Worm (Caenorhabditis elegans): ENCODE data around the gene C03A3.9.

The C03A3.9 gene

DNA sequence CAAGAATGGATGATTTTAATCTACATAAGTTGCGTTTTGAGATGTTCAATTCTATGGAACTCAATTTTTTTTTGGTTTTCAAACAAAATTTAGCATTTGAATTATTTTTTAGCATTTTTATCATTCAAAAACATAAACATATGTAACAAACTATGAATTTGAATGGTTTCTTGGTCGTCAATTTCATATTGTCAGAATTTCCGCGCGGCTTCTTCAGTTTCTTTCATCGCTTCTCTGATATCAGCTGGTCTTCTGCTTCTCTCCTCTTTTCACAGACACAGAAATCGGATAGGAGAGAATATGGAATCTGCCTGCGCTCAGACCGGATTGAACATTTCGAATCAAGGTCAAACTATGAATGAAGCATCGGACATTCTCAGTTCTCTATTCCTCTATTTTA lies at the start of gene C03A3.9:
TSS of gene C03A3.9 (plus strand) at position 301 of the 400 bp plus-strand sequence.
- TF ChIP-seq zag-1 (tag; optimal IDR thresholded peaks at IDR 0.05) = no peak
- TF ChIP-seq nhr-76 (tag; optimal IDR thresholded peaks at IDR 0.05) = no peak
- TF ChIP-seq ceh-28 (tag; optimal IDR thresholded peaks at IDR 0.05) = no peak
- TF ChIP-seq egl-5 (tag; optimal IDR thresholded peaks at IDR 0.05) = no peak
- no peak for TF ChIP-seq nhr-12 (tag; optimal IDR thresholded peaks at IDR 0.05)
- no peak for TF ChIP-seq pha-4 (tag; optimal IDR thresholded peaks at IDR 0.05)
- TF ChIP-seq ztf-4 (tag; optimal IDR thresholded peaks at IDR 0.05) = no peak
- TF ChIP-seq nhr-25 (tag; optimal IDR thresholded peaks at IDR 0.05) = peak; percentile 21

DNA sequence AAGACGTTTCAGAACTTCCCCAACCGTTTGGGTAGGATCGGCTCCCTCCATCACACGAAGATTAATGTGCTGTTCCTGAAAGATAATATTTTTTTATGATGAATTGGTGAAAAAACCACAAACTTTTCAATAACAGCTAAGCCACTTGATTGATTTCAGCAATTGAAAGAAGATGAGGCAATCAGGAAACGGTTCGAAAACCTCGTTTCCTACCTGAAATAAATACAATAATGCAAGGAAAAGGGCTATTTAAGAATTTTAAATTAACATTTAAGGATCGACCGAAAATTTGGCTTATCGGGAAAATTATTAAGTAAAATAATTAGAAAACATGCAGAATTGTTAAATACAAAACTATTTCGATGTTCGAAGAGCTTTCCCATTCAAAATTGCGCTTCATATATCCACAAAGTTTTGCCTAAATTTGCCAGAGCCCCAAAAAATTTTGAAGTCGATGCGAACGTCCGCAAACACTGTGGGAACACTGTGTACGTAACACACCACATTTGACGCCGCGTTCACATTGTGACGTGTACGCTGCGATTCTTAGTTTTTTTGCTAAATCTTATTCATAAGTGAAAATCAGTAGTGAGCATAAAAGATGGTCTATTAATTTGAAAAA lies 44.1 kb upstream of the C03A3.9 start, which contains the start of gene C34F6.9:
TSS of gene C34F6.9 (minus strand) at position 51 of the 622 bp plus-strand sequence.
- TF ChIP-seq hmg-11 (tag; optimal IDR thresholded peaks at IDR 0.05) (peak; percentile 31), egl-27 (tag; optimal IDR thresholded peaks at IDR 0.05) (no peak), sea-2 (GFP tag; optimal IDR thresholded peaks at IDR 0.05) (no peak)

DNA sequence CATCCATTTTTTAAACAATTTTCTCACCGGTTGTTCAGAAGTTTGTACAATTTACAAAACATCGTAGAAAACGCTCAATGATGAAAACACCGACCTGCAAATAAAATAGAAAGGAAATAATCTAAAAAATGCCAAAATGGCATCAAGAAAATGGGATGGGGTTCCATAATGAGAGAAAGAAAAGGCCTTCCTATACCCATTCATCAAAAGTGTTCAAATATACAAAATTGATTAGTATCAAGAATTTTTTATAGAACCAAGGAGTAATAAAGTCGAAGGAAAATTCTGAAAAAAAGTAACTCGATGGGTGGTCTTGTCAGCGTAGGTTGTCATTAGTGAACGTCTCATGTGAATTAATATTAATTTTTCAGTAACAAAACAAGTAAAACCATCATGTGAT lies 40.2 kb upstream of the C03A3.9 start, which contains the start of gene C34F6.12:
TSS of gene C34F6.12 (minus strand) at position 101 of the 400 bp plus-strand sequence.
- TF ChIP-seq nhr-11 (tag; optimal IDR thresholded peaks at IDR 0.05) (no peak), zag-1 (tag; optimal IDR thresholded peaks at IDR 0.05) (no peak), fkh-10 (GFP tag; optimal IDR thresholded peaks at IDR 0.05) (no peak), lsy-12 (tag; optimal IDR thresholded peaks at IDR 0.05) (no peak), lin-15B (tag; optimal IDR thresholded peaks at IDR 0.05) (no peak), elt-3 (tag; optimal IDR thresholded peaks at IDR 0.05) (no peak), aly-2 (tag; optimal IDR thresholded peaks at IDR 0.05) (no peak), ztf-4 (tag; optimal IDR thresholded peaks at IDR 0.05) (no peak), jun-1 (tag; optimal IDR thresholded peaks at IDR 0.05) (no peak), ceh-28 (tag; optimal IDR thresholded peaks at IDR 0.05) (no peak), egl-27 (tag; optimal IDR thresholded peaks at IDR 0.05) (no peak), nfya-1 (tag; optimal IDR thresholded peaks at IDR 0.05; ENCODE audit: insufficient read depth) (no peak), eor-1 (tag; optimal IDR thresholded peaks at IDR 0.05) (no peak), nhr-77 (tag; optimal IDR thresholded peaks at IDR 0.05) (no peak), ZK546.5 (tag; optimal IDR thresholded peaks at IDR 0.05) (no peak), pha-4 (tag; optimal IDR thresholded peaks at IDR 0.05) (no peak), egl-5 (tag; optimal IDR thresholded peaks at IDR 0.05) (no peak)

DNA sequence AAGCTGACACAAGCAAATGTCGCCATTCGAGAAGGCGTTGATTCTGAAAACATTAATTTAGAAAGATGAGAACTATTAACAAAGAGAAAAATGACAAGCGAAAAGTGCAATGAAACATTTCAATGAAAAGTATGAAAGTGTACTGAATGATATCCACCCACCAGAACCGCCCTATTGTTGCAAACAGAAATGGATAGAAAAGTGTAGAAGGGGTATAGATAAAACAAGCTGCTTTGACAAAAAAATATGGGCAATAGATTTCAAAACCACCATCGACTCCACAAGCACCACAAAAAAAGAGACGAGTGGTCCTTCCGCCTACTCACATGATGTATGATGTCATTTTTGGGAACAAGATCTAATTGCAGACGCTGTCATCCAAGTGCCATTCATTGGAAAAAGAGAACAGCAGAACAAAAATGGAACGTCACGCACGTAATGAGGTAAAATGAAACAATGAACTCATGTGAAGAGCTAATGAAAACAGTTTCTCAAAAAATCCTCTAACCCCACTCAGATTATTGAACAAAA lies 26.2 kb upstream of the C03A3.9 start, which contains the start of gene C34F6.10:
TSS of gene C34F6.10 (minus strand) at position 51 of the 531 bp plus-strand sequence.
- TF ChIP-seq unc-39 (tag; optimal IDR thresholded peaks at IDR 0.05) = no peak
- TF ChIP-seq lin-39 (tag; optimal IDR thresholded peaks at IDR 0.05) = peak; percentile 1
- peak; percentile 16 for TF ChIP-seq lsy-12 (tag; optimal IDR thresholded peaks at IDR 0.05)
- no peak for TF ChIP-seq egl-5 (tag; optimal IDR thresholded peaks at IDR 0.05)
- TF ChIP-seq ama-1 (optimal IDR thresholded peaks at IDR 0.05) = peak; percentile 5
- peak; percentile 5 for TF ChIP-seq nfya-1 (tag; optimal IDR thresholded peaks at IDR 0.05; ENCODE audit: insufficient read depth)

DNA sequence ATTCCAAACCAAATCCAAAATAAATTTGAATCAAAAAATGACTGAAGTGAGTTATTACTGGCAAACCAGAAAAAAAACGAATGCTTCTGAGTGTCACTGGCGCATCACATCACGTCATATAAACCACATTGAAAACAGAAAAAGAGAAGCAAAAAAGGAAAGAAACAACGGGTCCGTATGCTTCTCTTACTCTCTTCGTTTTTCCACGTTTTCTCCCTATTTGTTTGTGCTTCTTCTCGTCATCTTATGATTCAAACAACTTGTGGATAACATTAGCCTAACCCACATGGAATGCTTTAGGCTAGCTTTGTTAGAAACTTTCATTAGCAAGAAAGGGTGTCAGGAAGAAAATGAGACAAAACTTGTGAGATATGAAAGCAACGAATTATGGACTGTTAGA lies 25.3 kb upstream of the C03A3.9 start:
- no peak for TF ChIP-seq nhr-11 (tag; optimal IDR thresholded peaks at IDR 0.05)
- TF ChIP-seq nfya-1 (tag; optimal IDR thresholded peaks at IDR 0.05; ENCODE audit: insufficient read depth) = peak; percentile 21
- TF ChIP-seq nhr-43 (tag; optimal IDR thresholded peaks at IDR 0.05; ENCODE audit: poor library complexity, severe bottlenecking) = no peak
- no peak for TF ChIP-seq snpc-4 (tag; optimal IDR thresholded peaks at IDR 0.05)
- no peak for TF ChIP-seq nhr-67 (tag; optimal IDR thresholded peaks at IDR 0.05)
- TF ChIP-seq daf-12 (tag; optimal IDR thresholded peaks at IDR 0.05) = no peak
- TF ChIP-seq fkh-2 (tag; optimal IDR thresholded peaks at IDR 0.05) = no peak
- TF ChIP-seq nhr-28 (tag; optimal IDR thresholded peaks at IDR 0.05) = no peak
- peak; percentile 14 for TF ChIP-seq hmg-11 (tag; optimal IDR thresholded peaks at IDR 0.05)
- TF ChIP-seq ztf-4 (tag; optimal IDR thresholded peaks at IDR 0.05) = no peak
- no peak for TF ChIP-seq ztf-11 (tag; optimal IDR thresholded peaks at IDR 0.05)
- TF ChIP-seq R02D3.7 (tag; optimal IDR thresholded peaks at IDR 0.05) = no peak
- TF ChIP-seq mml-1 (tag; optimal IDR thresholded peaks at IDR 0.05) = no peak
- TF ChIP-seq nhr-237 (tag; optimal IDR thresholded peaks at IDR 0.05) = no peak

Measured in whole organism, L3 larva.